Fruit fly (Drosophila melanogaster): ENCODE results near the gene Skadu.
A peak's percentile ranks its signal among the peaks of the same experiment; 100 is the strongest.

The Skadu gene

dm6 chr2L:15498885-15499696, 48.2 kb upstream of the Skadu start, which contains the start of gene lace (continued):
- TF ChIP-seq lbe (GFP tag; optimal IDR thresholded peaks at IDR 0.05), result peak; percentile 56
- TF ChIP-seq trh (GFP tag; optimal IDR thresholded peaks at IDR 0.05), result peak; percentile 78
- TF ChIP-seq CG10274 (GFP tag; optimal IDR thresholded peaks at IDR 0.05), result peak; percentile 37
- peak; percentile 72; the same call in 1 of the 2 replicates for TF ChIP-seq cas (GFP tag; IDR thresholded peaks at IDR 0.05)
- TF ChIP-seq tio (GFP tag; optimal IDR thresholded peaks at IDR 0.05), result peak; percentile 71
- TF ChIP-seq Oli (tag; optimal IDR thresholded peaks at IDR 0.05), result peak; percentile 42
- TF ChIP-seq CG7839 (tag; optimal IDR thresholded peaks at IDR 0.05), result peak; percentile 63
- peak; percentile 35 for TF ChIP-seq fd64A (GFP tag; optimal IDR thresholded peaks at IDR 0.05)
- TF ChIP-seq CG4424 (GFP tag; optimal IDR thresholded peaks at IDR 0.05), result peak; percentile 71
- no peak for TF ChIP-seq en (GFP tag; optimal IDR thresholded peaks at IDR 0.05)
- peak; percentile 74 for TF ChIP-seq crc (GFP tag; optimal IDR thresholded peaks at IDR 0.05)
- no peak for TF ChIP-seq yki (optimal IDR thresholded peaks at IDR 0.05)
- TF ChIP-seq sima (GFP tag; optimal IDR thresholded peaks at IDR 0.05), result peak; percentile 28
- TF ChIP-seq CG13296 (GFP tag; optimal IDR thresholded peaks at IDR 0.05), result peak; percentile 31
- TF ChIP-seq pzg (GFP tag; optimal IDR thresholded peaks at IDR 0.05), result peak; percentile 91
- peak; percentile 87 for TF ChIP-seq CG3847 (GFP tag; IDR thresholded peaks at IDR 0.05)
- peak; percentile 76 for TF ChIP-seq gsb (GFP tag; IDR thresholded peaks at IDR 0.05)
- peak; percentile 79 for TF ChIP-seq sisA (GFP tag; IDR thresholded peaks at IDR 0.05)
- TF ChIP-seq CG34376 (GFP tag; optimal IDR thresholded peaks at IDR 0.05), result peak; percentile 67
- no peak for TF ChIP-seq CG2129 (GFP tag; IDR thresholded peaks at IDR 0.05; ENCODE audit: partially characterized antibody)
- TF ChIP-seq wdn (GFP tag; IDR thresholded peaks at IDR 0.05), result peak; percentile 66
- TF ChIP-seq CG11504 (tag; optimal IDR thresholded peaks at IDR 0.05), result peak; percentile 73
- peak; percentile 84 for TF ChIP-seq CG8478 (optimal IDR thresholded peaks at IDR 0.05)
- peak; percentile 48 for TF ChIP-seq Poxn (GFP tag; IDR thresholded peaks at IDR 0.05)
- TF ChIP-seq CG17361 (GFP tag; IDR thresholded peaks at IDR 0.05), result peak; percentile 45; the same call in 2 of the 3 replicates
- peak; percentile 81 for TF ChIP-seq Atf3 (GFP tag; optimal IDR thresholded peaks at IDR 0.05)
- TF ChIP-seq sd (tag; optimal IDR thresholded peaks at IDR 0.05), result peak; percentile 70
- TF ChIP-seq ase (GFP tag; IDR thresholded peaks at IDR 0.05), result peak; percentile 87
- TF ChIP-seq CG12942 (GFP tag; optimal IDR thresholded peaks at IDR 0.05), result peak; percentile 67
- TF ChIP-seq CG11696 (GFP tag; IDR thresholded peaks at IDR 0.05), result peak; percentile 67
- no peak for TF ChIP-seq Hr78 (GFP tag; optimal IDR thresholded peaks at IDR 0.05)
- peak; percentile 85 for TF ChIP-seq HmgD (GFP tag; optimal IDR thresholded peaks at IDR 0.05)
- peak; percentile 66 for TF ChIP-seq ERR (GFP tag; optimal IDR thresholded peaks at IDR 0.05)
- peak; percentile 60 for TF ChIP-seq HLHmδ (GFP tag; optimal IDR thresholded peaks at IDR 0.05)
- TF ChIP-seq otp (GFP tag; IDR thresholded peaks at IDR 0.05), result peak; percentile 91
- TF ChIP-seq run (tag; optimal IDR thresholded peaks at IDR 0.05), result peak; percentile 4
- peak; percentile 84 for TF ChIP-seq CG8089 (GFP tag; optimal IDR thresholded peaks at IDR 0.05)
- TF ChIP-seq grn (GFP tag; optimal IDR thresholded peaks at IDR 0.05), result peak; percentile 68
- TF ChIP-seq Nf-YB (GFP tag; optimal IDR thresholded peaks at IDR 0.05), result peak; percentile 54
- TF ChIP-seq nmo (GFP tag; optimal IDR thresholded peaks at IDR 0.05), result peak; percentile 79
- TF ChIP-seq CG1647 (GFP tag; optimal IDR thresholded peaks at IDR 0.05), result peak; percentile 67
- peak; percentile 71 for TF ChIP-seq Antp (GFP tag; optimal IDR thresholded peaks at IDR 0.05)
- peak; percentile 70 for TF ChIP-seq repo (GFP tag; optimal IDR thresholded peaks at IDR 0.05)
- TF ChIP-seq wor (GFP tag; IDR thresholded peaks at IDR 0.05), result 0 out of 2 replicates have a peak, but pooled peaks have one; percentile 15
- TF ChIP-seq ewg (GFP tag; optimal IDR thresholded peaks at IDR 0.05), result peak; percentile 78
- TF ChIP-seq CG4730 (GFP tag; IDR thresholded peaks at IDR 0.05), result peak; percentile 63
- no peak for TF ChIP-seq CG11695 (GFP tag; IDR thresholded peaks at IDR 0.05)
- peak; percentile 74 for TF ChIP-seq vfl (GFP tag; optimal IDR thresholded peaks at IDR 0.05)
- TF ChIP-seq CG15601 (tag; optimal IDR thresholded peaks at IDR 0.05), result peak; percentile 85
- TF ChIP-seq Dip2 (GFP tag; IDR thresholded peaks at IDR 0.05), result peak; percentile 97
